Worm (Caenorhabditis elegans): ENCODE measurements around the gene F39C12.1.

- no peak for TF ChIP-seq lin-32 (GFP tag; optimal IDR thresholded peaks at IDR 0.05)
- TF ChIP-seq nhr-237 (tag; optimal IDR thresholded peaks at IDR 0.05), result no peak
- no peak for TF ChIP-seq ztf-11 (tag; optimal IDR thresholded peaks at IDR 0.05)
- no peak for TF ChIP-seq ceh-43 (GFP tag; optimal IDR thresholded peaks at IDR 0.05)
- TF ChIP-seq nhr-28 (tag; optimal IDR thresholded peaks at IDR 0.05), result no peak
- no peak for TF ChIP-seq unc-39 (tag; optimal IDR thresholded peaks at IDR 0.05)
- no peak for TF ChIP-seq ceh-83 (GFP tag; optimal IDR thresholded peaks at IDR 0.05)
- TF ChIP-seq ces-1 (GFP tag; optimal IDR thresholded peaks at IDR 0.05), result no peak
Measured at ce11 chrX:4865798-4866197, 12.8 kb upstream of the F39C12.1 start, which contains the start of gene ntc-1.
